Worm (Caenorhabditis elegans) whole organism, L4/young adult: Measurements from ENCODE around the gene Y116A8C.19.
"Not testable (repeated sequence)": the region's sequence is repeated elsewhere in the genome, so short reads cannot be mapped to it uniquely, and the experiment has no call there.

ENCODE experiments used
- W03F9.2 ChIP-seq: fragments of 150-350 bp; optimal IDR thresholded peaks from 2 replicates; lab custom pipeline; 2014; ENCODE audit warnings: missing biosample characterization, missing genetic modification characterization
- dao-5 ChIP-seq: sonication (generic microtip); optimal IDR thresholded peaks from 2 replicates; lab custom pipeline; 2016; ENCODE audit warnings: missing genotype, missing genetic modification characterization, moderate library complexity, missing compliant biosample characterization

- TF ChIP-seq W03F9.2, dao-5: not testable (repeated sequence)
Measured at ce11 chrIV:17064937-17065336, 25.5 kb upstream of the Y116A8C.19 start, which contains the start of gene Y116A8C.465.
